Worm (Caenorhabditis elegans) whole organism, mixed stage, embryonic: ENCODE results near the gene C07D10.6.

ENCODE experiments used
- bed-3 ChIP-seq: fragments of 200-800 bp; sonication (Bioruptor generic); optimal IDR thresholded peaks from 3 replicates; lab custom pipeline; 2018; ENCODE audit warnings: mild to moderate bottlenecking, missing genetic modification characterization, moderate library complexity, missing compliant biosample characterization
- cnd-1 ChIP-seq: fragments of 200-800 bp; sonication (Bioruptor generic); optimal IDR thresholded peaks from 2 replicates; lab custom pipeline; 2018; ENCODE audit warnings: mild to moderate bottlenecking, missing genetic modification characterization, missing compliant biosample characterization
- lin-32 ChIP-seq: fragments of 200-800 bp; sonication (Bioruptor generic); optimal IDR thresholded peaks from 2 replicates; lab custom pipeline; 2018; ENCODE audit warnings: mild to moderate bottlenecking, missing genetic modification characterization, missing compliant biosample characterization
- mab-5 ChIP-seq: fragments of 150-350 bp; optimal IDR thresholded peaks from 2 replicates; lab custom pipeline; 2014; ENCODE audit warnings: missing biosample characterization, missing genetic modification characterization
- mep-1 ChIP-seq: fragments of 150-350 bp; optimal IDR thresholded peaks from 2 replicates; lab custom pipeline; 2017; ENCODE audit warnings: missing biosample characterization, missing genetic modification reagents, missing genetic modification characterization, inconsistent platforms
- pha-4 ChIP-seq: fragments of 150-350 bp; optimal IDR thresholded peaks from 2 replicates; lab custom pipeline; 2018; ENCODE audit warnings: missing biosample characterization, missing genetic modification reagents, missing genetic modification characterization
- sem-2 ChIP-seq: fragments of 200-800 bp; sonication (Bioruptor generic); optimal IDR thresholded peaks from 2 replicates; lab custom pipeline; 2018; ENCODE audit warnings: mild to moderate bottlenecking, missing genetic modification characterization, missing compliant biosample characterization
- snpc-4 ChIP-seq: fragments of 150-350 bp; optimal IDR thresholded peaks from 2 replicates; lab custom pipeline; 2014; ENCODE audit warnings: missing biosample characterization, missing genetic modification characterization
- sptf-1 ChIP-seq: sonication (generic microtip); optimal IDR thresholded peaks from 2 replicates; lab custom pipeline; 2017; ENCODE audit warnings: mild to moderate bottlenecking, missing genetic modification characterization, moderate library complexity, missing compliant biosample characterization
- unc-39 ChIP-seq: fragments of 150-350 bp; optimal IDR thresholded peaks from 2 replicates; lab custom pipeline; 2014; ENCODE audit warnings: missing biosample characterization, missing genetic modification characterization

Gene C07D10.6

ce11 chrII:7420796-7421386, 41.8 kb downstream of the C07D10.6 start:
- TF ChIP-seq snpc-4 (no peak), cnd-1 (tag; lab: Kevin White, UChicago) (no peak), sptf-1 (tag; lab: Kevin White, UChicago) (no peak), pha-4 (tag; lab: Kevin White, UChicago) (no peak), unc-39 (tag; lab: Kevin White, UChicago) (no peak), bed-3 (no peak), mep-1 (tag; lab: Kevin White, UChicago) (no peak), sem-2 (no peak), lin-32 (GFP tag; lab: Kevin White, UChicago) (no peak), mab-5 (tag; lab: Kevin White, UChicago) (no peak)
